Fruit fly (Drosophila melanogaster) Kc167 (cell line): Measurements from ENCODE around the gene Npc2a.

Source experiments
- Myc ChIP-seq: fragments of >200 bp; optimal IDR thresholded peaks from 2 replicates; lab custom pipeline; 2017; ENCODE audit warnings: missing external identifiers
- Sin3A ChIP-seq: fragments of >200 bp; optimal IDR thresholded peaks from 2 replicates; lab custom pipeline; 2018; ENCODE audit warnings: missing external identifiers
- h ChIP-seq: fragments of >200 bp; optimal IDR thresholded peaks from 3 replicates; lab custom pipeline; 2018; ENCODE audit warnings: missing external identifiers
- insv ChIP-seq: fragments of >200 bp; optimal IDR thresholded peaks from 3 replicates; lab custom pipeline; 2018; ENCODE audit warnings: missing external identifiers
- psq ChIP-seq: fragments of >200 bp; optimal IDR thresholded peaks from 2 replicates; lab custom pipeline; 2017; ENCODE audit warnings: missing external identifiers
- ttk ChIP-seq: sonication (Bioruptor generic); optimal IDR thresholded peaks from 2 replicates; lab custom pipeline; 2017; ENCODE audit warnings: missing external identifiers

Gene Npc2a

DNA sequence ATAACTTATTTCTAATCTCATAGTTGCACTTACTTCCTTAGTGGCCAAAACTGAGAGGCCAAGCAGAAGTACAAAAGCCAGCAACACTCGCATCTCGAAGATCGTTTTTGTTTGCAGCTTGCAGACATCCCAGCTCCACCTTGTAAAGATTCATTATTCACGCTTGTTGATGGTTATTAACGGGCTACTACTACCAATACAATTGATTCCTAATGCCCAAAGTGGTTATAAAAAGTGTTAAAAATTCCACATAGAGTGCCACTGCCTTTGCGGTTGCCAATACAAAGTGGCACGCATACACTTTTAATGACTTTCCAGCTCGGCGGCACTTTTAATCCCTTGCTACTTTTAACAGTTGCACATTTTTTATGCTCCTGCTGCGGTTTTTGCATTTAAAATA, 4.0 kb downstream of the Npc2a start, which contains the start of gene Obp22a:
Obp22a (minus strand) TSS at position 101 of the 400 bp plus-strand sequence.
- TF ChIP-seq h (lab: Kevin White, UChicago) = no peak
- no peak for TF ChIP-seq psq (lab: Kevin White, UChicago)
- TF ChIP-seq Sin3A (lab: Kevin White, UChicago) = no peak
- no peak for TF ChIP-seq insv
- TF ChIP-seq ttk (lab: Kevin White, UChicago) = no peak
- TF ChIP-seq Myc (lab: Kevin White, UChicago) = no peak

DNA sequence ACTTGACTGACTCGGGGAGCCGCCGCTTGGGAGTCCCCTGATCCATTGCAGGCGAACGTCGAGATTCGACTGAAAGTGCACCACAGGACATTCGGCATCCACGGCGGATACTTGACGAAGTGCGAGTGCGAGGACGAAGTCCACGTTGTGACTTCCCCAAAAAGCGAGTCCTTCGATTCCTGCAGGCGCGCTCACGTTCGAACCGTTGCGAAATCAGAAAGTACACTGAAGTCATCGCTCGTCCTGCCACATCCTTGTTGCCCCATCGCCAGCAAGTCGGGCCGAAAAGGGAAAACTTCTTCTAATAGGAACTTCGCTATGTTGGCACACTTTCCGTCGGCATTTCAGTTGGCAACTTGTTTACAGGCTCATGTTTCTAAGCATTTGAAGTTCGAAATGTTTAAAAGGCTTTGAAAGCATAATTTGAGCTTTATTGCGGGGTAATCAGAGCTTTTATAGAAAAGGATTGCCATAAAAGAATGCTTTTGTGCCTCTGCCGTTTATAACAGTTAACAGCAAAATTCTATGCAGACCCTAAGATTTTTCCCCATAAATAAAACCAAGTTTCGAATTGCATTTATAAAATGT, 18.1 kb downstream of the Npc2a start, which contains the start of gene CG33543:
CG33543 (minus strand) TSS at position 232 of the 588 bp plus-strand sequence.
- TF ChIP-seq h (lab: Kevin White, UChicago) (no peak), psq (lab: Kevin White, UChicago) (no peak), Sin3A (lab: Kevin White, UChicago) (no peak), insv (no peak), ttk (lab: Kevin White, UChicago) (no peak), Myc (lab: Kevin White, UChicago) (no peak)

DNA sequence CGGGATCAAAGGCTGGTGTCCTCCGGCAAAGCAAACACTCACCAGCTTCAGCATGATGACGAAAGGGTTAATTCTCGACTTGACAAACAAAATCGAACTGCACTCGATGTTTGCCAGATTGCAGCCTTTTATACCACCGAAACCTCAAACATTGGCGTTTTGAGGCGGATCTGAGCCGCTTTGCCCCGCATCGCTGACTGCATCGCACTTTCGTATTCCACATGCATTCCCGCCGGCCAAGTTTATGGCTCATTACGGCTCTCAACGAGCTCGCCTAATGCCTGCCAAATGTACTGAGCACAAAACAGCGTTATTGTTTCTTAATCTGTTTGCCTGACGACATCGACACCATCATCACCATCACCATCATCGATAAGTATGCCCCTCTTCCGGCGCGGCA, 19.0 kb downstream of the Npc2a start, which contains the start of gene CG15353:
CG15353 (minus strand) TSS at position 101 of the 400 bp plus-strand sequence.
- no peak for TF ChIP-seq insv
- no peak for TF ChIP-seq psq (lab: Kevin White, UChicago)
- no peak for TF ChIP-seq Sin3A (lab: Kevin White, UChicago)
- TF ChIP-seq ttk (lab: Kevin White, UChicago) = no peak
- TF ChIP-seq h (lab: Kevin White, UChicago) = no peak
- TF ChIP-seq Myc (lab: Kevin White, UChicago) = no peak

DNA sequence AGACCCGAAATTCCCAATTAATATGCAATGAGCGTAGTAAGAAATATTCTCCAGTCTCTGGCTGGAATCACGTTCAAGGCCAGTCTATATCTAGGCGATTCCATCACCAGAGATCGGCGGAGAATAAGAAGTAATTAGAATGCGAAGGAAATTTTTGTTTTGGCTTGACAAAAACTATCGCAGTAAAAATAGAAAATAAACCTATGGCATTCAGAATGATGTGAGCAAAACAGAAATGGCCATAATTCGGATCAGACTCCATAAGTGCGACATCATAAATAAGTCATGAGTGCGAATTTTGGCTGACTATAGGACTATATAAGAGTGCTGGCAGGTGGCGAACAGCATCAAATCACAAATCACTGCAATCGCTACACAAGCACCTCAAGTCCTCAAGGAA, 20.0 kb downstream of the Npc2a start, which contains the start of gene Nplp4:
Nplp4 (plus strand) TSS at position 301 of the 400 bp plus-strand sequence.
- TF ChIP-seq Sin3A (lab: Kevin White, UChicago) (no peak), h (lab: Kevin White, UChicago) (no peak), Myc (lab: Kevin White, UChicago) (no peak), ttk (lab: Kevin White, UChicago) (no peak), insv (no peak), psq (lab: Kevin White, UChicago) (no peak)

DNA sequence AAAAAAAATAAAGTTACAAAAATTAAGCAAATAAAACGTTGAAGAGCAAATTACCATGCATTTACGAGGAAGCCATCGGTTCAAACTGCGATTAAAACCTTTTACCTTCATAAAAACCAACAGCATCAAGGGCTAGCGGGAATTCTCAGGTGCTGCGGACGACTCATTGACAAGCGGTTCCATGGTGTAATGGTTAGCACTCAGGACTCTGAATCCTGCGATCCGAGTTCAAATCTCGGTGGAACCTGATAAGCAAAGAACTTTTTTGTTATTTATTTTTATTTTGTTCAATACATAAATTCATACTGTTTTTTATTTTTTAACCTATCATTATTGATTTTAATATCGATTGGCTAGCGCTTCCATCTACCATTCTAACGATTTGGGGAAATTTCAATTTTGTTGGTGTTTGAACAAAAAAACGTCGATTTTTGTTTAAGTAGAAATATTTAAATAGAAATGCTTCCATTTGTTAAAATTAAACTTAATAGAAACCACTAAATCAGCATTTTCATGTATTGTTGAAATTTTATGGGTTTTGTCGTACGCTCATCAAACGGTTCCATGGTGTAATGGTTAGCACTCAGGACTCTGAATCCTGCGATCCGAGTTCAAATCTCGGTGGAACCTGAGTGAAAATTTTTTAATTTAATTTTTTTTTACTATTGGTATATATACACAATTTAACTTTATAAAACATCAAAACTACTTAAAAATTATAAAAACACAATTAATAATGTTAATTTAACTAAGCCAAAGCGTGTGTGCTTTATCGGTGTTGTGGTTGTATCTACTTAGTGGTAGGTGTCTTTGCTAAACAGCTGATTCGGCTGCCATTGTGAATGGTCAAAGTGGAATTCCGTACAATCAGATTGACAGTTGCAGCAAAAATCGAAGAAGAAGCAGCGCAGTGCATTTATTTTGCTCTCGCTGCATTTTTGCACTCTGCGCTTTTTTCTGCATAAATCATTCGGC, 21.2 kb downstream of the Npc2a start, which contains the start of gene CG4238:
CG4238 (plus strand) TSS at position 880 of the 975 bp plus-strand sequence.
- TF ChIP-seq insv = no peak
- TF ChIP-seq psq (lab: Kevin White, UChicago) = no peak
- TF ChIP-seq Myc (lab: Kevin White, UChicago) = no peak
- no peak for TF ChIP-seq ttk (lab: Kevin White, UChicago)
- no peak for TF ChIP-seq Sin3A (lab: Kevin White, UChicago)
- no peak for TF ChIP-seq h (lab: Kevin White, UChicago)

DNA sequence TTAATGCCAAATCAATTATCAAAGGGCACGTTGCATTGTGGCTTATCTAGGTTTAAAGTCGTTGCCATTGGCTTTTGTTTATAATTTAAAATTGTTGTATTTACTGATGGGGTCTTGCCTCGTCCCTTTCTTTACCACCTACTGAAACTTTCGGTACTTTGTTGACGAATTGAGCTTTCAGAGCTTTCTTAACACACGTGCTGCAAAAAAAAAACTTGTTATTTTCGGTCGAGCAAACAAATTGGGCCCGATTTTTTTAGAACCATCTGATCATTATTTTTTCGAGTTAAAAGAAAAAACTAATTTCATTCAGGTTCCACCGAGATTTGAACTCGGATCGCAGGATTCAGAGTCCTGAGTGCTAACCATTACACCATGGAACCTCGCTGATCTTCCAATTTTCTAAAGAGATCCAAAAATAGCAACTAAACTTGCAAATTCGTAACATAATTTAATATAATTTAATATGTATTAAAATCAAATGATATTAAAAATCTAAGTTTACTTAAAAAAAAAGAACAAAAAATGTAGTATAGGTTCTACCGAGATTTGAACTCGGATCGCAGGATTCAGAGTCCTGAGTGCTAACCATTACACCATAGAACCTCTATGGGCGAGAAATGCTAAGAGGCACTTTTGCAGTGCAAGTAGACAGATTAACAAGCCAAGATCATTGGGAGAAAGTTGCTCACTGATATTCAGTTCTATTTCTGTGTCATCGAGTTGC, 22.4 kb downstream of the Npc2a start:
- TF ChIP-seq Myc (lab: Kevin White, UChicago) (no peak), Sin3A (lab: Kevin White, UChicago) (no peak)

DNA sequence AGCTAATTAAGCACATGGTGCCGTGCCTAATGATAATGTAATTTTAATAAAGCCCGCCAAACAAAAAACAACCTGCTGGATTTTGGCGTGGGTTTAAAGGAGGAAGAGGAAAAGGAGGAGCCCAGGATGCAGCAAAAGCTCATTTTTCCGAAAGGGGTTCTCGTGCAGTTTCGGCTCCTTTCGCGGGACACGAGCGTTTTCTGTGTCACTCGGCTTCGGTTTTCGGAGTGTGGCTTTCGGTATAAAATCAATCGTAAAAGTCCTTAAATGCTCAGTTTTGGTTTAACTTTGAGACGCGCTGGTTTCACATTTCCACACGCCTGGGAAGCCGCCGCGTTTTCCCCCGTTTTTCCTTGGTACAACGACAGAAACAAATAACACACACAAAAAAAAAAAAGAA, 23.3 kb downstream of the Npc2a start:
- no peak for TF ChIP-seq insv
- TF ChIP-seq ttk (lab: Kevin White, UChicago) = no peak
- TF ChIP-seq h (lab: Kevin White, UChicago) = no peak
- no peak for TF ChIP-seq Myc (lab: Kevin White, UChicago)
- no peak for TF ChIP-seq psq (lab: Kevin White, UChicago)
- no peak for TF ChIP-seq Sin3A (lab: Kevin White, UChicago)

DNA sequence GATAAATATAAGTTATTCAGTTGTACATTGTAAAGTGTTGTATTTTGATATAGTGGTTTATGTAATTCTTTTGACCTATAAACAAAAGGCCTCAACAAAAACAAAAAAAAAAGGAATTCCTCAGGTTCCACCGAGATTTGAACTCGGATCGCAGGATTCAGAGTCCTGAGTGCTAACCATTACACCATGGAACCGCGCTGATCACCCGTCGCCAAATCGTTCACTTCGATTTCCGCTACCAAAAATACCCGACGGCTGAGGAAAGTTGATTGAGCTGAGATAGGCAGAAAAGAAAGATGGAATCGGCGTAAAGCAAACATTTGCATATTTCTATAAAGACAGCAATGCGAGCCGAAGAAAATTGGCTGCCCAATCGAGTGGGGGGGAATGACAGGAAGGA, 25.0 kb downstream of the Npc2a start:
- TF ChIP-seq Myc (lab: Kevin White, UChicago) (no peak), h (lab: Kevin White, UChicago) (no peak), insv (no peak)

DNA sequence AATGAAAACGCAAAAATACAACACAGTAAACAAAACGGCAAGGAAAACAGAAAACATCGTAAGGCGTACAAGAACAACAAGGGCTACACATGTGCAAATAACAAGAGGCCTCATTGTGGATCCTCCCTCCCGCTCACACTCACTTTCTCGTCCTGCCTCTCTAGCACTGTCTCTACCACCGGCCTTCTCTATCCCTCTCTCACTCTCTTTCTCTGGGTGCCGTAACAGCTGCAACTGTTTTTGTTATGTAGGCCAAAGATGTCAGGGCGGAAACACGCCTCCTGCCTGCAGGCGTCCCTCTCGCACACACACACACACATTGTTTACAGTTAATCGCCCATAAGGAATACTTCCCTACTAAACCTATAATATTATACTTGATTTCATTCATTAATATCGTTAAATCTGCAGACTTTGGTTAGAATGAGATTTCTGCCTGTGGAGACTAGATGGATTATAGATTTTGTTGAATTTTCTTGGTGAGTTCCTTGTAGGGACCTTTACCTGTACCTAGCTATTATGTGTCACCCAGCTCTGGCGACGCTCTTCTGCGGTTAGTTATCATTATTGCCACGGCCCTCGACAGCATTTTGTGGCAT, 25.8 kb downstream of the Npc2a start:
- TF ChIP-seq Myc (lab: Kevin White, UChicago) (no peak), ttk (lab: Kevin White, UChicago) (no peak)

DNA sequence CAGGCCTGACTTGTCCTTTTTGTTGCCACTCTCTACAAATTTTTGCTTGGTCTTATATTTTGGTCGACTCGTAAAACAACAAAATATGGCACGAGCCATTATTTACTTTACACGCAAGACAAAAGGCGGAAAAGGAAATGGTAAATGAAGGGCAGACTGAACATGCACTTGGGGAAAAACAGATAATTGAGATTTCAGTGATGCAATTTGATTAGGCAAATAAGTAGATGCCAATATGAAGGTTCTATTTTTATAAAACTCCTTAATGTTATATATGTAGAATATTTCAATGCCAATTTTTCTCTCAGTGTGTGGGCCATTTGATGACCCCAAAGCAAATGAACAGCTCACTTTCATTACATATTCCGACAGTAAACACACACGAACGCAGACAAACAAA, 27.1 kb downstream of the Npc2a start:
- TF ChIP-seq Sin3A (lab: Kevin White, UChicago) (no peak), Myc (lab: Kevin White, UChicago) (no peak), h (lab: Kevin White, UChicago) (no peak), insv (no peak), psq (lab: Kevin White, UChicago) (no peak)

DNA sequence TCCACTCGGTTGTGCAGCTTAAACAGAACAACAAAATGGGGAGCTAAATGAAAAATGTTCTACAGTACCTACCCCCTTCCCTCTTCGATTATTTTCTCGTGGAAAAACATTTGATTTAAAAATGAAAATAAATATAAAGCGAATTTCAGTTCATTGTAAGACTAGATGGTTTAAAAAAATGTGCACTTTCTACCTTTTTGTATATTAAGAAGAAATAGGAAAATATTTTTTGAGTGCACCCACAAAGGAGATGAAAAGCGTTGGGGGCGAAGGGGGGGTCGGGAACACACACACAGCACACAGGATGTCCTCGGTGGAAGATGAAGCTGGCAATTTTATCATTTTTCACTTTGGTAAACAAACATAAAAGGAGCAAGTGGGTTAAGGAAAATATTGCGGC, 34.7 kb downstream of the Npc2a start:
- TF ChIP-seq Sin3A (lab: Kevin White, UChicago) (no peak), h (lab: Kevin White, UChicago) (no peak), Myc (lab: Kevin White, UChicago) (no peak), psq (lab: Kevin White, UChicago) (no peak), ttk (lab: Kevin White, UChicago) (no peak), insv (no peak)
